Fruit fly (Drosophila melanogaster) whole organism, adult: ENCODE data around the gene Snmp2.

Experiments
- CG11617 ChIP-seq: fragments of 200-800 bp; sonication (Bioruptor generic); optimal IDR thresholded peaks from 2 replicates; lab custom pipeline; 2017; ENCODE audit warnings: mild to moderate bottlenecking, missing biosample characterization, missing genetic modification reagents, missing genetic modification characterization
- CG12768 ChIP-seq: fragments of 200-800 bp; sonication (Bioruptor generic); optimal IDR thresholded peaks from 2 replicates; lab custom pipeline; 2017; ENCODE audit warnings: missing biosample characterization, missing genetic modification characterization, mild to moderate bottlenecking, moderate library complexity, missing genetic modification reagents
- CG14711 ChIP-seq: fragments of 200-800 bp; sonication (Bioruptor generic); optimal IDR thresholded peaks from 2 replicates; lab custom pipeline; 2018; ENCODE audit warnings: missing biosample characterization, mild to moderate bottlenecking, missing genetic modification characterization, moderate library complexity
- CG1620 ChIP-seq: fragments of 200-800 bp; sonication (Bioruptor generic); optimal IDR thresholded peaks from 2 replicates; lab custom pipeline; 2016; ENCODE audit warnings: missing biosample characterization, missing genetic modification characterization
- CG33017 ChIP-seq: fragments of 200-800 bp; sonication (Bioruptor generic); optimal IDR thresholded peaks from 2 replicates; lab custom pipeline; 2018; ENCODE audit warnings: missing biosample characterization, mild to moderate bottlenecking, missing genetic modification characterization, moderate library complexity
- CG5204 ChIP-seq: fragments of 200-800 bp; sonication (Bioruptor generic); optimal IDR thresholded peaks from 2 replicates; lab custom pipeline; 2016; ENCODE audit warnings: missing biosample characterization, missing genetic modification characterization
- CG7045 ChIP-seq: fragments of 200-800 bp; sonication (Bioruptor generic); optimal IDR thresholded peaks from 2 replicates; lab custom pipeline; 2017; ENCODE audit warnings: missing biosample characterization, mild to moderate bottlenecking, missing genetic modification characterization
- CG7101 ChIP-seq: fragments of 200-800 bp; sonication (Bioruptor generic); optimal IDR thresholded peaks from 2 replicates; lab custom pipeline; 2018; ENCODE audit warnings: missing biosample characterization, mild to moderate bottlenecking, missing genetic modification characterization, moderate library complexity
- Clk ChIP-seq: fragments of 200-800 bp; sonication (Bioruptor generic); optimal IDR thresholded peaks from 2 replicates; lab custom pipeline; 2017; ENCODE audit warnings: missing biosample characterization, missing genetic modification characterization
- Crg-1 ChIP-seq: fragments of 200-800 bp; sonication (Bioruptor generic); optimal IDR thresholded peaks from 2 replicates; lab custom pipeline; 2016; ENCODE audit warnings: missing biosample characterization, missing genetic modification characterization
- Hr96 ChIP-seq: fragments of 200-800 bp; sonication (Bioruptor generic); optimal IDR thresholded peaks from 2 replicates; lab custom pipeline; 2016; ENCODE audit warnings: missing biosample characterization, missing genetic modification characterization
- Mnt ChIP-seq: fragments of 200-800 bp; sonication (Bioruptor generic); optimal IDR thresholded peaks from 2 replicates; lab custom pipeline; 2016; ENCODE audit warnings: missing biosample characterization, mild to moderate bottlenecking, missing genetic modification characterization
- bab1 ChIP-seq: fragments of 200-800 bp; sonication (Bioruptor generic); optimal IDR thresholded peaks from 3 replicates; lab custom pipeline; 2019; ENCODE audit warnings: missing biosample characterization, mild to moderate bottlenecking, missing genetic modification characterization, moderate library complexity
- cic ChIP-seq: fragments of 200-800 bp; sonication (Bioruptor generic); optimal IDR thresholded peaks from 2 replicates; lab custom pipeline; 2017; ENCODE audit warnings: missing biosample characterization, mild to moderate bottlenecking, missing genetic modification characterization, moderate library complexity
- cnc ChIP-seq, 2 experiments: fragments of >200 bp; optimal IDR thresholded peaks; 2 replicates each; lab custom pipeline; 2017
- kay ChIP-seq: fragments of 200-800 bp; sonication (Bioruptor generic); peaks from one replicate; lab custom pipeline; 2016; ENCODE audit warnings: missing biosample characterization, missing genetic modification characterization, borderline replicate concordance
- ovo ChIP-seq: fragments of 200-800 bp; sonication (Bioruptor generic); optimal IDR thresholded peaks from 2 replicates; lab custom pipeline; 2016; ENCODE audit warnings: missing biosample characterization, missing genetic modification characterization
- pad ChIP-seq: fragments of 200-800 bp; sonication (Bioruptor generic); optimal IDR thresholded peaks from 3 replicates; lab custom pipeline; 2017; ENCODE audit warnings: missing biosample characterization, missing genetic modification characterization, mild to moderate bottlenecking, moderate library complexity, missing genetic modification reagents
- tj ChIP-seq: fragments of 200-800 bp; sonication (Bioruptor generic); optimal IDR thresholded peaks from 3 replicates; lab custom pipeline; 2017; ENCODE audit warnings: missing biosample characterization, mild to moderate bottlenecking, missing genetic modification characterization, moderate library complexity
- toe ChIP-seq: fragments of 200-800 bp; sonication (Bioruptor generic); optimal IDR thresholded peaks from 2 replicates; lab custom pipeline; 2016; ENCODE audit warnings: missing biosample characterization, missing genetic modification characterization

Gene Snmp2

DNA sequence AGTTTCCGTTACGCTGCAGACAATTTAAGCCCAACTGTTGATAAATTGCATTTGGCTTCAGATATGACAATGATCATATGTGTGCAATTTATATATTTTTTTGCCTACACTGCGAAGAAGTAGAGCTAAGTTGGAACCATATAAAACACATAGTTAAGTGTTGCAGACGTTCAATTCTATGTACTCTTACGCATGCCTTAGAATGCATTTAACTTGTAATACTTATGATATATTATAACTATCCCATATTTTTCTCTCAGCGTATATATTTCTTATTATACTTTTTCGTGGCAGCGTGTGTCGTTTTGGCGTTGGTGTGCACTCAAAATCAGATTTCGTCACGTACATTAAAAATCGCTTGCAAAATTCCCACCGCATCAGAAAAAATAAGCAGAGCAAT is 40.5 kb upstream of the Snmp2 start:
- TF ChIP-seq CG11617 = peak; percentile 28
- TF ChIP-seq ovo = no peak
- TF ChIP-seq Crg-1 (GFP tag; lab: Kevin White, UChicago) = no peak
- peak; percentile 37 for TF ChIP-seq CG5204
- peak; percentile 36 for TF ChIP-seq tj
- TF ChIP-seq CG14711 (tag; lab: Kevin White, UChicago) = peak; percentile 66
- TF ChIP-seq kay (GFP tag; lab: Kevin White, UChicago) = no peak
- no peak for TF ChIP-seq pad (GFP tag; lab: Kevin White, UChicago)
- peak; percentile 31 for TF ChIP-seq CG7045 (GFP tag; lab: Kevin White, UChicago)
- TF ChIP-seq Hr96 (GFP tag; lab: Kevin White, UChicago) = no peak
- TF ChIP-seq bab1 (GFP tag; lab: Kevin White, UChicago) = peak; percentile 83
- TF ChIP-seq cic (GFP tag; lab: Kevin White, UChicago) = no peak
- TF ChIP-seq CG1620 (GFP tag; lab: Kevin White, UChicago) = peak; percentile 47
- TF ChIP-seq CG7101 (tag; lab: Kevin White, UChicago) = peak; percentile 73
- peak; percentile 47 for TF ChIP-seq CG33017 (tag; lab: Kevin White, UChicago)

- TF ChIP-seq cic (GFP tag; lab: Kevin White, UChicago) (no peak), Hr96 (GFP tag; lab: Kevin White, UChicago) (no peak), pad (GFP tag; lab: Kevin White, UChicago) (no peak), CG14711 (tag; lab: Kevin White, UChicago) (no peak), CG11617 (no peak), CG1620 (GFP tag; lab: Kevin White, UChicago) (no peak), tj (no peak), CG12768 (no peak), CG7101 (tag; lab: Kevin White, UChicago) (no peak), Mnt (GFP tag; lab: Kevin White, UChicago) (no peak), cnc (optimal IDR thresholded peaks at IDR 0.05; lab: Kevin White, UChicago) (no peak), CG7045 (GFP tag; lab: Kevin White, UChicago) (no peak), Crg-1 (GFP tag; lab: Kevin White, UChicago) (no peak), CG33017 (tag; lab: Kevin White, UChicago) (no peak), kay (GFP tag; lab: Kevin White, UChicago) (no peak), CG5204 (no peak), bab1 (GFP tag; lab: Kevin White, UChicago) (no peak), Clk (GFP tag; lab: Kevin White, UChicago) (no peak), ovo (no peak), toe (no peak)
Observed at dm6 chr3L:7782051-7782682, 39.3 kb upstream of the Snmp2 start.

dm6 chr3L:7781353-7782050 is 38.7 kb upstream of the Snmp2 start:
- peak; percentile 6 for TF ChIP-seq Mnt (GFP tag; lab: Kevin White, UChicago)
- TF ChIP-seq cic (GFP tag; lab: Kevin White, UChicago) = no peak
- TF ChIP-seq kay (GFP tag; lab: Kevin White, UChicago) = peak; percentile 95
- TF ChIP-seq cnc (optimal IDR thresholded peaks at IDR 0.05; lab: Kevin White, UChicago) = peak; percentile 42 to 77
- no peak for TF ChIP-seq tj
- TF ChIP-seq CG11617 = no peak

- peak; percentile 93 for TF ChIP-seq cic (GFP tag; lab: Kevin White, UChicago)
- TF ChIP-seq Clk (GFP tag; lab: Kevin White, UChicago) = peak; percentile 41
- peak; percentile 62 for TF ChIP-seq Mnt (GFP tag; lab: Kevin White, UChicago)
- TF ChIP-seq CG11617 = no peak
- TF ChIP-seq CG12768 = peak; percentile 48
- peak; percentile 83 for TF ChIP-seq tj
- no peak for TF ChIP-seq pad (GFP tag; lab: Kevin White, UChicago)
- peak; percentile 18 for TF ChIP-seq CG33017 (tag; lab: Kevin White, UChicago)
Observed at dm6 chr3L:7775365-7775905, 32.6 kb upstream of the Snmp2 start, which contains the start of gene Clk. Gene Clk, minus strand, starts transcription at chr3L:7775603.

- TF ChIP-seq kay (GFP tag; lab: Kevin White, UChicago) (peak; percentile 78), Hr96 (GFP tag; lab: Kevin White, UChicago) (no peak)
Observed at dm6 chr3L:7774698-7775097, 31.9 kb upstream of the Snmp2 start.

- TF ChIP-seq CG1620 (GFP tag; lab: Kevin White, UChicago) (no peak), ovo (peak; percentile 46), CG11617 (no peak), CG7101 (tag; lab: Kevin White, UChicago) (no peak), bab1 (GFP tag; lab: Kevin White, UChicago) (no peak), pad (GFP tag; lab: Kevin White, UChicago) (no peak), cnc (optimal IDR thresholded peaks at IDR 0.05; lab: Kevin White, UChicago) (peak in 1 of 2 experiments; percentile 82), tj (peak; percentile 80), Mnt (GFP tag; lab: Kevin White, UChicago) (peak; percentile 64), Crg-1 (GFP tag; lab: Kevin White, UChicago) (no peak), CG7045 (GFP tag; lab: Kevin White, UChicago) (no peak), CG5204 (no peak), CG33017 (tag; lab: Kevin White, UChicago) (no peak), CG14711 (tag; lab: Kevin White, UChicago) (no peak), cic (GFP tag; lab: Kevin White, UChicago) (peak; percentile 86), CG12768 (no peak), Clk (GFP tag; lab: Kevin White, UChicago) (peak; percentile 27), kay (GFP tag; lab: Kevin White, UChicago) (peak; percentile 58)
Observed at dm6 chr3L:7773529-7773928, 30.7 kb upstream of the Snmp2 start.
